Worm (Caenorhabditis elegans) whole organism, L3 larva: Measurements from ENCODE around the gene C55A6.7.

ENCODE experiments used
- ceh-28 ChIP-seq: fragments of 150-350 bp; optimal IDR thresholded peaks from 2 replicates; lab custom pipeline; 2014; ENCODE audit warnings: missing biosample characterization, missing genetic modification reagents, missing genetic modification characterization
- ceh-82 ChIP-seq: fragments of 150-350 bp; optimal IDR thresholded peaks from 2 replicates; lab custom pipeline; 2014; ENCODE audit warnings: missing biosample characterization, missing genetic modification characterization
- elt-2 ChIP-seq: sonication (generic microtip); optimal IDR thresholded peaks from 2 replicates; lab custom pipeline; 2016; ENCODE audit warnings: missing genetic modification reagents, mild to moderate bottlenecking, missing genetic modification characterization, missing compliant biosample characterization
- fos-1 ChIP-seq: fragments of 150-350 bp; optimal IDR thresholded peaks from 2 replicates; lab custom pipeline; 2014; ENCODE audit warnings: missing biosample characterization, missing genetic modification characterization
- jun-1 ChIP-seq: fragments of 150-350 bp; optimal IDR thresholded peaks from 2 replicates; lab custom pipeline; 2014; ENCODE audit warnings: missing biosample characterization, missing genetic modification reagents, missing genetic modification characterization
- pqm-1 ChIP-seq: fragments of 150-350 bp; optimal IDR thresholded peaks from 2 replicates; lab custom pipeline; 2017; ENCODE audit warnings: missing biosample characterization, missing genetic modification characterization, inconsistent platforms

The C55A6.7 gene

DNA sequence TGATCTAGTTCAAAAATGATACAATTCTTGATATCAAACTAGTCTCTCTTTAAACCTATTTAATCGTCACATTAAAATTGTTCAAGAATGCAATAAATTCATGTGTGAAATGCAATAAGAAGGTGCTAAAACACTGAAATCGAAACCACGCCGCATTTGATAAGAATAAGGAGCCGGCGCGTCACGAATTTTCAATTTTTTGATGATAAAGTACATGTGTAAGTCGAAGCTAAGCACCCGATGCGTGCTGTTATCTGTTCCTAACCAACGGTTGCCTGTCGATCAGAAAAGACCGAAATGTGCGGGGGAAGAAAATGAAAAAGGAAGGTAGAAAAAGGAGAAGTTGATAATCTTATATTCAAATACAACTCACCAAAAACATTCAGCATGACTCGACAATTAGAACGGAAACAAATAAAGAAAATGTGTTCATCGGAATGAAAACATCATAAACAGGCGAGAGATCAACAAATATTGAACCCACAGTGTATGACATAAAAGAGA lies 50.1 kb downstream of the C55A6.7 start, which contains the start of gene aat-6:
aat-6 (minus strand) TSS at position 454 of the 504 bp plus-strand sequence.
- TF ChIP-seq pqm-1 (tag; lab: Kevin White, UChicago), result peak; percentile 86
- no peak for TF ChIP-seq ceh-82 (tag; lab: Kevin White, UChicago)
- no peak for TF ChIP-seq ceh-28 (tag; lab: Kevin White, UChicago)
- peak; percentile 97 for TF ChIP-seq elt-2 (tag; lab: Kevin White, UChicago)
- peak; percentile 37 for TF ChIP-seq jun-1 (tag; lab: Kevin White, UChicago)
- TF ChIP-seq fos-1 (tag; lab: Kevin White, UChicago), result no peak
- TF ChIP-seq, all 47 proteins: peak for 3
